Worm (Caenorhabditis elegans): Measurements from ENCODE around the gene gap-2.

The gap-2 gene

DNA sequence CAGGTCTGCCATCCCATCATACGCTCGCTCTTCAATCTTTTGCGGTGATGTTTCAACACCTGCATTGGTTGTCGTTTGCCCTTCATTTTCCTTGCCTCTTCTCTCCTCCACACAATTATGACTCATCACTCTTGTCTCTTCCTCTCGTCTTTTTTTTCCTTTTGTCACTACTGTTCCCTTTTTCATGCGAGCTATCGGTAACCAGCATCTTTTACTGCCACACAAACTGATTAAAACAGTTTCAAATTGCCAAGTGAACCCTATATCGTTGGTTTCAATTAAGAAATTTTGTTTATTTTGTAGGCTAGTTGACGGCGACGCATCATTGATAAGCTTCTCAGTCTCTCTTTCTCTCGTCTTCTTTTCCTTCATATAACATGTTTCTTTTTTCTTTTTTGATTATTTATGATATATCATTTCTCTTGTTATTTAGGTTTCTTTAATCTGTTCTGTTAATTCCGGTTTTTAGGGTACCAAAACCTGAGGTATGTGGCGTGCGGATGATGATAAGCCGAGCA lies 26.0 kb upstream of the gap-2 start, which contains the start of gene ZK899.1:
ZK899.1 (plus strand) TSS at position 468 of the 518 bp plus-strand sequence.
- peak; percentile 82 for TF ChIP-seq jun-1 (tag; optimal IDR thresholded peaks at IDR 0.05)
- TF ChIP-seq mml-1 (tag; optimal IDR thresholded peaks at IDR 0.05) = no peak
- TF ChIP-seq nhr-67 (tag; optimal IDR thresholded peaks at IDR 0.05) = no peak
- TF ChIP-seq nhr-77 (tag; optimal IDR thresholded peaks at IDR 0.05) = no peak
- no peak for TF ChIP-seq lin-39 (tag; optimal IDR thresholded peaks at IDR 0.05)
- no peak for TF ChIP-seq tbx-2 (tag; optimal IDR thresholded peaks at IDR 0.05)
- no peak for TF ChIP-seq ceh-9 (tag; optimal IDR thresholded peaks at IDR 0.05)
- no peak for TF ChIP-seq mdl-1 (tag; optimal IDR thresholded peaks at IDR 0.05)
- TF ChIP-seq lsy-12 (tag; optimal IDR thresholded peaks at IDR 0.05) = no peak
- no peak for TF ChIP-seq zag-1 (tag; optimal IDR thresholded peaks at IDR 0.05)
- TF ChIP-seq fos-1 (tag; optimal IDR thresholded peaks at IDR 0.05) = peak; percentile 51
- TF ChIP-seq nhr-25 (tag; optimal IDR thresholded peaks at IDR 0.05) = no peak
- peak; percentile 54 for TF ChIP-seq pqm-1 (tag; optimal IDR thresholded peaks at IDR 0.05)
- TF ChIP-seq egl-27 (tag; optimal IDR thresholded peaks at IDR 0.05) = no peak
- peak; percentile 91 for TF ChIP-seq elt-2 (tag; optimal IDR thresholded peaks at IDR 0.05)
- TF ChIP-seq ztf-11 (tag; optimal IDR thresholded peaks at IDR 0.05) = no peak
- no peak for TF ChIP-seq elt-3 (tag; optimal IDR thresholded peaks at IDR 0.05)
- no peak for TF ChIP-seq ceh-82 (tag; optimal IDR thresholded peaks at IDR 0.05)
- TF ChIP-seq egl-5 (tag; optimal IDR thresholded peaks at IDR 0.05) = no peak
- TF ChIP-seq snpc-4 (tag; optimal IDR thresholded peaks at IDR 0.05) = no peak
- TF ChIP-seq daf-12 (tag; optimal IDR thresholded peaks at IDR 0.05) = no peak
- TF ChIP-seq nhr-237 (tag; optimal IDR thresholded peaks at IDR 0.05) = no peak
- no peak for TF ChIP-seq skn-1 (tag; optimal IDR thresholded peaks at IDR 0.05)
- no peak for TF ChIP-seq ceh-28 (tag; optimal IDR thresholded peaks at IDR 0.05)
- no peak for TF ChIP-seq ZK546.5 (tag; optimal IDR thresholded peaks at IDR 0.05)
- TF ChIP-seq nhr-23 (tag; optimal IDR thresholded peaks at IDR 0.05) = no peak
- no peak for TF ChIP-seq hmg-11 (tag; optimal IDR thresholded peaks at IDR 0.05)

DNA sequence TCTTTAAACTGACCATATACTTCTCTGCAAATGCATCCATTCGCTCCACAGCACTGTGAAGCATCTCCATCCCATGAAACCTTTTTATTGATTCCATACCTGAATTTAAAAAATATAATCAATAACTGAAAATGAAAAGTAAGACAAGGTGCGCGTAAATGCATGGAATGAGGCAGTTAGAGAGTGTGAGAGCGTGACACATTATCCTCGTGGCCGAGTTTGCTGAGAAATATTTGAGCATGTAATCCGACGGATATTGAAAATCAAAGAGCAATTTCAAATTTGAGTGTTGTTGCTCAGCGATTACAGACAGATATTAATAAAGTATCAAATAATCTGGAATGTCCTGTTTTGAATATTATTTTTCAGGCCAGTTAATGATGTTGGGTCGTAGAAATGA lies 22.9 kb upstream of the gap-2 start, which contains the start of gene ZK899.7:
ZK899.7 (minus strand) TSS at position 101 of the 400 bp plus-strand sequence.
- TF ChIP-seq nhr-25 (tag; optimal IDR thresholded peaks at IDR 0.05) (no peak), zag-1 (tag; optimal IDR thresholded peaks at IDR 0.05) (no peak), pha-4 (tag; optimal IDR thresholded peaks at IDR 0.05) (no peak), ceh-16 (tag; optimal IDR thresholded peaks at IDR 0.05) (no peak), jun-1 (tag; optimal IDR thresholded peaks at IDR 0.05) (no peak), daf-12 (tag; optimal IDR thresholded peaks at IDR 0.05) (no peak), mdl-1 (tag; optimal IDR thresholded peaks at IDR 0.05) (no peak), fkh-2 (tag; optimal IDR thresholded peaks at IDR 0.05) (no peak)

DNA sequence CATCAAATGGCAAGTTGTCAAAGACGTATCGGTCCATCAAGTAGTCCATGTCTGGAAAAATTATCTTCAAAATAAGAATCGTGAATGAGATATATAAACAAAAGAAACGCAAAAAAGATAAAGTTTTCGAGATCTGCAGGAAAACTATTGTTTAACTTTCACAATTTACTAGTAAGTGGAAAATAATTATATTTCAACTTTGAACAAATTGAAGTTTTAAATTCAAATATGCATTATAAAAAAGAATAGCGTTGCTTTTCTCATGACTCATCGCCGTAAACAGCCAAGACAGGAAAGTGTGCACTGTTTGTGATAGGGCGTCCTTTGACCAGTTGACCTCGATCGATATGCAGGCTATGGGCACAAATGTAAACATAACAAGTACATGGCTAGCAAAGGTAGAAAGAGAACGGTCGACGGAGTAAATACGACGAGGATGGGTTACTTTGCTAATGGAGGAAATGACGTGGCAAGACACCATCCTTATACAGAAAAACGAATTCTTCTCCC lies 20.3 kb upstream of the gap-2 start, which contains the start of gene ZK899.2:
ZK899.2 (minus strand) TSS at position 51 of the 510 bp plus-strand sequence.
- TF ChIP-seq ceh-16 (tag; optimal IDR thresholded peaks at IDR 0.05) = no peak
- peak; percentile 91 for TF ChIP-seq pha-4 (tag; optimal IDR thresholded peaks at IDR 0.05)

DNA sequence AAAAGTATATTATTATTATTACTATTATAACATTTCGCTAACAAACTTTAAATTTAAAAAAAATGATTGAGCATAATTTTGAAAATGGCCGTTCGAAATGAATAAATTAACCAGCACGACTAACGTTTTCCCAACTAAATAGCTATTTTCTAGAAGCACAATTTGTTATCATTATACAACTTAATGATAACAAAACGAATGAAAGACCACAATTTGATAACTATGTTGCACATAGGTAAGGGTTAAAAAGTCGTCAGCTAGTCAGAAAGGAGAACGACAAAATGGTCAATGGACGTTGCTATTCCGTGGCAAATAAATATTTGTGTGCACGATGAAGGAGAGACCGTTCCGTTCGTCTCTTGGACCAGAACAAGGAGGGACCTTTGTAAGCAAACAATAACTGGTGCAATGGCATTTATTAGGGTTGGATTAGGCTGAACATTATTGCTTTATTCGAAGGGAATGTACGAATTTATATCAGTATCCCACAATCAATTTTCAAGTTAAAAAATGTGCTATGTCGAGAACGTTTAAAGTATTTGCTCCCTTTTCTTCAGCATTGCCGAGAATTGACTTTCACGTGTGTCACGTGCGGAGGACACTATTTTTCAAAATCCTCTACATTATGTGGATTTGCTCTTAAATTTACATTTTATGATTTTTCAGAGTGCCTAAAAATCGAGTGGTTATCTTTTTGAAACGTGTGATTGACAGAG lies 19.6 kb upstream of the gap-2 start, which contains the start of gene ZK899.3:
ZK899.3 (plus strand) TSS at position 666 of the 716 bp plus-strand sequence.
- no peak for TF ChIP-seq nhr-28 (tag; optimal IDR thresholded peaks at IDR 0.05)
- TF ChIP-seq pqm-1 (tag; optimal IDR thresholded peaks at IDR 0.05) = peak; percentile 52
- TF ChIP-seq fkh-10 (GFP tag; optimal IDR thresholded peaks at IDR 0.05) = no peak
- TF ChIP-seq ceh-16 (tag; optimal IDR thresholded peaks at IDR 0.05) = no peak
- TF ChIP-seq mdl-1 (tag; optimal IDR thresholded peaks at IDR 0.05) = no peak
- TF ChIP-seq fos-1 (tag; optimal IDR thresholded peaks at IDR 0.05) = no peak
- peak; percentile 63 for TF ChIP-seq elt-2 (tag; optimal IDR thresholded peaks at IDR 0.05)
- no peak for TF ChIP-seq jun-1 (tag; optimal IDR thresholded peaks at IDR 0.05)
- TF ChIP-seq hmg-11 (tag; optimal IDR thresholded peaks at IDR 0.05) = no peak

DNA sequence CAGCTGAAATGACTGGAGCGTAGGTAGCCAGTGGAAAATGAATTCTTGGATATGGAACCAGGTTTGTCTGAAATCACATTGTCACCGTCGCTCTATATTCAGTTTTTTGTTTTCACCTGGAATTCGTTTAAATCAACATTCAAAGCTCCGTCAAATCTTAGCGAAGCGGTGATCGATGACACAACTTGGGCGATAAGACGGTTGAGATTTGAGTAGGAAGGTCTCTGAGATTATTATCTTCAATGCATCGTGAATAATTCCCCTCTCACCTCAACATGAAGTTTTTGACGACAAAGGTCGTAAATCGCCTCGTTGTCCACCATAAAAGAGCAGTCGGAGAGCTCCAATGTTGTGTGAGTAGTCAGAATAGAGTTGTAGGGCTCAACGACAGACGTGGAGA lies 15.7 kb upstream of the gap-2 start:
- TF ChIP-seq nhr-11 (tag; optimal IDR thresholded peaks at IDR 0.05) (no peak), nhr-25 (tag; optimal IDR thresholded peaks at IDR 0.05) (peak; percentile 32), elt-1 (tag; optimal IDR thresholded peaks at IDR 0.05) (peak; percentile 81)
